Worm (Caenorhabditis elegans) whole organism, young adult: ENCODE results near the gene spat-3.

Source experiments
- B0019.2 ChIP-seq: fragments of 200-800 bp; sonication (Bioruptor generic); conservative IDR thresholded peaks from 2 replicates; pipeline ENCODE4 v1.3.6; 2022; ENCODE audit warnings: missing genetic modification reagents, missing genetic modification characterization, missing compliant biosample characterization
- B0035.1 ChIP-seq: sonication (generic microtip); optimal IDR thresholded peaks from 2 replicates; lab custom pipeline; 2016; ENCODE audit warnings: missing genetic modification characterization, mild to moderate bottlenecking, missing compliant biosample characterization, missing genotype, missing genetic modification reagents
- B0261.1 ChIP-seq: sonication (generic microtip); optimal IDR thresholded peaks from 2 replicates; lab custom pipeline; 2016; ENCODE audit warnings: mild to moderate bottlenecking, missing genetic modification characterization, moderate library complexity, missing compliant biosample characterization
- B0336.3 ChIP-seq: fragments of 200-800 bp; sonication (Bioruptor generic); IDR thresholded peaks from 2 replicates; pipeline ENCODE4 v1.3.6; 2022; ENCODE audit warnings: missing genetic modification characterization, missing compliant biosample characterization
- C06A6.2 ChIP-seq: fragments of 200-800 bp; sonication (Bioruptor generic); conservative IDR thresholded peaks from 2 replicates; pipeline ENCODE4 v1.3.6; 2022; ENCODE audit warnings: missing genetic modification characterization, missing compliant biosample characterization
- C17E4.6 ChIP-seq: fragments of 200-800 bp; sonication (Bioruptor generic); IDR thresholded peaks from 2 replicates; pipeline ENCODE4 v1.3.6; 2022; ENCODE audit warnings: missing genetic modification reagents, missing genetic modification characterization, missing compliant biosample characterization
- F22D6.2 ChIP-seq: sonication (generic microtip); optimal IDR thresholded peaks from 2 replicates; lab custom pipeline; 2016; ENCODE audit warnings: mild to moderate bottlenecking, missing genetic modification characterization, missing compliant biosample characterization
- F33H1.4 ChIP-seq: fragments of 200-800 bp; sonication (Bioruptor generic); IDR thresholded peaks from 2 replicates; pipeline ENCODE4 v1.3.6; 2022; ENCODE audit warnings: missing genetic modification reagents, missing genetic modification characterization, missing compliant biosample characterization
- F55B11.4 ChIP-seq: sonication (generic microtip); optimal IDR thresholded peaks from 2 replicates; lab custom pipeline; 2016; ENCODE audit warnings: missing compliant biosample characterization, missing genetic modification characterization, borderline replicate concordance; ENCODE audit not compliant: insufficient read depth
- F57C9.4 ChIP-seq: sonication (generic microtip); optimal IDR thresholded peaks from 2 replicates; lab custom pipeline; 2017; ENCODE audit warnings: mild to moderate bottlenecking, missing genetic modification characterization, missing compliant biosample characterization
- K11D2.4 ChIP-seq: fragments of 200-800 bp; sonication (Bioruptor generic); IDR thresholded peaks from 2 replicates; pipeline ENCODE4 v1.3.6; 2022; ENCODE audit warnings: missing genetic modification reagents, missing genetic modification characterization, missing compliant biosample characterization
- K12H6.12 ChIP-seq: fragments of 200-800 bp; sonication (Bioruptor generic); optimal IDR thresholded peaks from 2 replicates; lab custom pipeline; 2018; ENCODE audit warnings: mild to moderate bottlenecking, missing genetic modification characterization, missing compliant biosample characterization
- T26A5.8 ChIP-seq: sonication (generic microtip); optimal IDR thresholded peaks from 2 replicates; lab custom pipeline; 2016; ENCODE audit warnings: missing genetic modification characterization, missing compliant biosample characterization
- Y56A3A.18 ChIP-seq: fragments of 200-800 bp; sonication (Bioruptor generic); IDR thresholded peaks from 2 replicates; pipeline ENCODE4 v1.3.6; 2022; ENCODE audit warnings: missing genetic modification reagents, missing genetic modification characterization, missing compliant biosample characterization
- akir-1 ChIP-seq: fragments of 200-800 bp; sonication (Bioruptor generic); optimal IDR thresholded peaks from 2 replicates; lab custom pipeline; 2018; ENCODE audit warnings: mild to moderate bottlenecking, missing genetic modification characterization, moderate library complexity, missing compliant biosample characterization
- ama-1 ChIP-seq, 3 experiments: fragments of 150-350 bp in 1 of 3; sonication (generic microtip) in 2 of 3; optimal IDR thresholded peaks; 2 replicates each; lab custom pipeline; 2014 to 2018; ENCODE audit warnings: missing biosample characterization in 2 of 3, missing genetic modification characterization in 2 of 3, missing genetic modification reagents in 2 of 3
- athp-1 ChIP-seq: sonication (generic microtip); optimal IDR thresholded peaks from 2 replicates; lab custom pipeline; 2017; ENCODE audit warnings: mild to moderate bottlenecking, missing genetic modification characterization, missing compliant biosample characterization
- attf-5 ChIP-seq: fragments of 200-800 bp; sonication (Bioruptor generic); optimal IDR thresholded peaks from 2 replicates; lab custom pipeline; 2018; ENCODE audit warnings: mild to moderate bottlenecking, missing genetic modification characterization, missing compliant biosample characterization
- bed-2 ChIP-seq: fragments of 200-800 bp; sonication (Bioruptor generic); IDR thresholded peaks from 2 replicates; pipeline ENCODE4 v1.3.6; 2022; ENCODE audit warnings: missing genetic modification reagents, missing genetic modification characterization, missing compliant biosample characterization
- cebp-1 ChIP-seq, 2 experiments: fragments of 200-800 bp in 1 of 2; sonication (Bioruptor generic) in 1 of 2; sonication (generic microtip) in 1 of 2; IDR thresholded peaks in 1 of 2; optimal IDR thresholded peaks in 1 of 2; 2 replicates each; pipeline versions ENCODE4 v1.3.6 to Lab custom; 2017 to 2022; ENCODE audit warnings: missing compliant biosample characterization in 2 of 2, missing genetic modification characterization in 2 of 2, mild to moderate bottlenecking in 1 of 2, missing genetic modification reagents in 1 of 2, moderate library complexity in 1 of 2
- ceh-27 ChIP-seq: fragments of 200-800 bp; sonication (Bioruptor generic); optimal IDR thresholded peaks from 2 replicates; lab custom pipeline; 2018; ENCODE audit warnings: mild to moderate bottlenecking, missing genetic modification characterization, moderate library complexity, missing compliant biosample characterization
- ceh-79 ChIP-seq: sonication (generic microtip); optimal IDR thresholded peaks from 2 replicates; lab custom pipeline; 2017; ENCODE audit warnings: mild to moderate bottlenecking, missing genetic modification characterization, missing compliant biosample characterization
- chd-7 ChIP-seq: sonication (generic microtip); optimal IDR thresholded peaks from 2 replicates; lab custom pipeline; 2016; ENCODE audit warnings: mild to moderate bottlenecking, missing genetic modification characterization, moderate library complexity, missing compliant biosample characterization
- dox-1 ChIP-seq: fragments of 200-800 bp; sonication (Bioruptor generic); IDR thresholded peaks from 2 replicates; pipeline ENCODE4 v1.3.6; 2022; ENCODE audit warnings: missing genetic modification reagents, missing genetic modification characterization, missing compliant biosample characterization
- efl-1 ChIP-seq: fragments of 150-350 bp; optimal IDR thresholded peaks from 2 replicates; lab custom pipeline; 2014; ENCODE audit warnings: missing biosample characterization, missing genetic modification reagents, missing genetic modification characterization
- egl-18 ChIP-seq: fragments of 200-800 bp; sonication (Bioruptor generic); IDR thresholded peaks from 2 replicates; pipeline ENCODE4 v1.3.6; 2022; ENCODE audit warnings: missing genetic modification reagents, missing genetic modification characterization, missing compliant biosample characterization
- ets-4 ChIP-seq: fragments of 200-800 bp; sonication (Bioruptor generic); optimal IDR thresholded peaks from 2 replicates; lab custom pipeline; 2018; ENCODE audit warnings: mild to moderate bottlenecking, missing genetic modification characterization, missing compliant biosample characterization
- hlh-26 ChIP-seq: fragments of 200-800 bp; sonication (Bioruptor generic); conservative IDR thresholded peaks from 2 replicates; pipeline ENCODE4 v1.3.6; 2022; ENCODE audit warnings: missing genetic modification reagents, missing genetic modification characterization, missing compliant biosample characterization
- hsf-1 ChIP-seq: fragments of 200-800 bp; sonication (Bioruptor generic); IDR thresholded peaks from 2 replicates; pipeline ENCODE4 v1.3.6; 2022; ENCODE audit warnings: missing genetic modification reagents, missing genetic modification characterization, missing compliant biosample characterization
- let-526 ChIP-seq: fragments of 200-800 bp; sonication (Bioruptor generic); IDR thresholded peaks from 2 replicates; pipeline ENCODE4 v1.3.6; 2022; ENCODE audit warnings: missing genetic modification reagents, missing genetic modification characterization, missing compliant biosample characterization
- let-607 ChIP-seq, 2 experiments: fragments of 200-800 bp in 1 of 2; sonication (Bioruptor generic) in 1 of 2; sonication (generic microtip) in 1 of 2; optimal IDR thresholded peaks; 2 replicates each; lab custom pipeline; 2016 to 2018; ENCODE audit warnings: mild to moderate bottlenecking in 2 of 2, missing compliant biosample characterization in 2 of 2, missing genetic modification characterization in 2 of 2, moderate library complexity in 2 of 2, missing genotype in 1 of 2
- lin-40 ChIP-seq: sonication (generic microtip); optimal IDR thresholded peaks from 2 replicates; lab custom pipeline; 2016; ENCODE audit warnings: missing genetic modification characterization, mild to moderate bottlenecking, missing compliant biosample characterization, missing genotype, missing genetic modification reagents
- lin-54 ChIP-seq: fragments of 200-800 bp; sonication (Bioruptor generic); optimal IDR thresholded peaks from 2 replicates; lab custom pipeline; 2018; ENCODE audit warnings: mild to moderate bottlenecking, missing genetic modification characterization, missing compliant biosample characterization
- lsl-1 ChIP-seq: fragments of 200-800 bp; sonication (Bioruptor generic); optimal IDR thresholded peaks from 2 replicates; lab custom pipeline; 2018; ENCODE audit warnings: mild to moderate bottlenecking, missing genetic modification characterization, moderate library complexity, missing compliant biosample characterization
- madf-10 ChIP-seq: sonication (generic microtip); optimal IDR thresholded peaks from 2 replicates; lab custom pipeline; 2016; ENCODE audit warnings: mild to moderate bottlenecking, missing genetic modification characterization, missing compliant biosample characterization
- mcd-1 ChIP-seq: fragments of 200-800 bp; sonication (Bioruptor generic); IDR thresholded peaks from 2 replicates; pipeline ENCODE4 v1.3.6; 2022; ENCODE audit warnings: missing genetic modification reagents, missing genetic modification characterization, missing compliant biosample characterization
- nfyb-1 ChIP-seq: fragments of 200-800 bp; sonication (Bioruptor generic); IDR thresholded peaks from 2 replicates; pipeline ENCODE4 v1.3.6; 2022; ENCODE audit warnings: missing genetic modification reagents, missing genetic modification characterization, missing compliant biosample characterization
- nhr-80 ChIP-seq: sonication (generic microtip); optimal IDR thresholded peaks from 2 replicates; lab custom pipeline; 2016; ENCODE audit warnings: missing genetic modification characterization, missing compliant biosample characterization
- nhr-90 ChIP-seq: sonication (generic microtip); optimal IDR thresholded peaks from 2 replicates; lab custom pipeline; 2016; ENCODE audit warnings: missing genotype, mild to moderate bottlenecking, missing genetic modification characterization, missing compliant biosample characterization
- rcor-1 ChIP-seq: fragments of 200-800 bp; sonication (Bioruptor generic); IDR thresholded peaks from 2 replicates; pipeline ENCODE4 v1.3.6; 2022; ENCODE audit warnings: missing genetic modification reagents, missing genetic modification characterization, missing compliant biosample characterization
- sea-2 ChIP-seq: fragments of 200-800 bp; sonication (Bioruptor generic); IDR thresholded peaks from 2 replicates; pipeline ENCODE4 v1.3.6; 2022; ENCODE audit warnings: missing genetic modification characterization, missing compliant biosample characterization
- somi-1 ChIP-seq: fragments of 200-800 bp; sonication (Bioruptor generic); optimal IDR thresholded peaks from 2 replicates; lab custom pipeline; 2018; ENCODE audit warnings: mild to moderate bottlenecking, missing genetic modification characterization, missing compliant biosample characterization
- sptf-2 ChIP-seq: fragments of 200-800 bp; sonication (Bioruptor generic); optimal IDR thresholded peaks from 2 replicates; lab custom pipeline; 2018; ENCODE audit warnings: mild to moderate bottlenecking, missing genetic modification characterization, missing compliant biosample characterization
- tlf-1 ChIP-seq: fragments of 200-800 bp; sonication (Bioruptor generic); optimal IDR thresholded peaks from 2 replicates; lab custom pipeline; 2018; ENCODE audit warnings: mild to moderate bottlenecking, missing genetic modification characterization, missing compliant biosample characterization
- zim-3 ChIP-seq: sonication (generic microtip); optimal IDR thresholded peaks from 2 replicates; lab custom pipeline; 2017; ENCODE audit warnings: mild to moderate bottlenecking, missing genetic modification characterization, moderate library complexity, missing compliant biosample characterization
- ztf-18 ChIP-seq: sonication (generic microtip); optimal IDR thresholded peaks from 2 replicates; lab custom pipeline; 2016; ENCODE audit warnings: missing genotype, mild to moderate bottlenecking, missing genetic modification characterization, missing compliant biosample characterization
- ztf-26 ChIP-seq: sonication (generic microtip); optimal IDR thresholded peaks from 2 replicates; lab custom pipeline; 2017; ENCODE audit warnings: missing genetic modification characterization, missing compliant biosample characterization

Gene spat-3

DNA sequence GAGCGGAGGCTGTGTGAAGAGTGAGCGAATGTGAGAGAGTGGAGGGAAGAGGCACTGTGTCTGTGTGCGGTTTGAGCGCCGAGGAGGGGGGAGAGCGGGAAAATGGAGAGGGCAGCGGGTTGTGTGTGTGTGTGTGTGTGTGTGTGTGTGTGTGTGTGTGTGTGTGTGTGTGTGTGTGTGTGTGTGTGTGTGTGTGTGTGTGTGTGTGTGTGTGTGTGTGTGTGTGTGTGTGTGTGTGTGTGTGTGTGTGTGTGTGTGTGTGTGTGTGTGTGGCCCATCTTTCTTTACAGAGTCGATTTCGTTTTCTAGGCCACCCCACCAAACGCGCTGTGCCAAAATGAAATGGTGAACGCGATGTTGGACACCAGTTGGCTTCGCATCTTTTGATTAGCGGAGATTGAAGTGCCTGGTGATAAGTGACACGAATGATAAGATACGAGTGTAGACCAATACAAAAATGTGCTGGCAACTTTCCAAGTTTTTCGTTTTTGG, 707 bp upstream of the spat-3 start (continued):
- TF ChIP-seq tlf-1 (GFP tag; lab: Kevin White, UChicago) = peak; percentile 84
- peak; percentile 31 for TF ChIP-seq nhr-90
- TF ChIP-seq athp-1 (tag; lab: Kevin White, UChicago) = peak; percentile 82
- TF ChIP-seq let-526 = 0 out of 2 replicates have a peak, but pooled peaks have one; percentile 30
- TF ChIP-seq nhr-80 (tag; lab: Kevin White, UChicago) = peak; percentile 85
- TF ChIP-seq sptf-2 (GFP tag; lab: Kevin White, UChicago) = peak; percentile 67
- peak; percentile 31 for TF ChIP-seq F33H1.4
- TF ChIP-seq C17E4.6 (GFP tag; lab: Robert Waterston, UW) = peak; percentile 49
- TF ChIP-seq mcd-1 (GFP tag; lab: Robert Waterston, UW) = peak; percentile 85
- TF ChIP-seq sea-2 = 0 out of 2 replicates have a peak, but pooled peaks have one; percentile 30
- TF ChIP-seq K12H6.12 = peak; percentile 78
- TF ChIP-seq lin-54 = peak; percentile 79
- peak; percentile 75; the same call in 1 of the 2 replicates for TF ChIP-seq egl-18 (GFP tag; lab: Robert Waterston, UW)
- peak; percentile 98 for TF ChIP-seq chd-7
- peak; percentile 75 for TF ChIP-seq cebp-1 (GFP tag; IDR thresholded peaks at IDR 0.05; lab: Robert Waterston, UW)
- peak; percentile 95 for TF ChIP-seq cebp-1 (tag; optimal IDR thresholded peaks at IDR 0.05; lab: Kevin White, UChicago)
- 0 out of 2 replicates have a peak, but pooled peaks have one; percentile 31 for TF ChIP-seq hsf-1 (GFP tag; lab: Robert Waterston, UW)
- peak; percentile 92 for TF ChIP-seq akir-1
- TF ChIP-seq rcor-1 (GFP tag; lab: Robert Waterston, UW) = peak; percentile 85
- peak; percentile 97 for TF ChIP-seq dox-1
- TF ChIP-seq nfyb-1 = peak; percentile 95
- TF ChIP-seq B0035.1 (tag; lab: Kevin White, UChicago) = peak; percentile 22
- peak; percentile 69 for TF ChIP-seq lin-40 (tag; lab: Kevin White, UChicago)
- TF ChIP-seq F22D6.2 (tag; lab: Kevin White, UChicago) = peak; percentile 64
- peak in 1 of 2 experiments; percentile 92 for TF ChIP-seq let-607 (tag; optimal IDR thresholded peaks at IDR 0.05; lab: Kevin White, UChicago)
- peak; percentile 70 for TF ChIP-seq ztf-18 (tag; lab: Kevin White, UChicago)
- TF ChIP-seq somi-1 (GFP tag; lab: Kevin White, UChicago) = peak; percentile 93
- TF ChIP-seq B0261.1 (tag; lab: Kevin White, UChicago) = peak; percentile 38
- peak; percentile 90 for TF ChIP-seq C06A6.2 (GFP tag; lab: Robert Waterston, UW)
- TF ChIP-seq ztf-26 (tag; lab: Kevin White, UChicago) = peak; percentile 95
- peak; percentile 96 for TF ChIP-seq ets-4
- TF ChIP-seq B0336.3 (GFP tag; lab: Robert Waterston, UW) = peak; percentile 98
- TF ChIP-seq madf-10 (tag; lab: Kevin White, UChicago) = peak; percentile 34
- peak; percentile 92 for TF ChIP-seq K11D2.4 (GFP tag; lab: Robert Waterston, UW)
- peak; percentile 93 for TF ChIP-seq attf-5 (GFP tag; lab: Kevin White, UChicago)
- peak; percentile 64 for TF ChIP-seq zim-3 (tag; lab: Kevin White, UChicago)
- TF ChIP-seq, all 124 proteins: peak for 67; not testable (repeated sequence) for 57

DNA sequence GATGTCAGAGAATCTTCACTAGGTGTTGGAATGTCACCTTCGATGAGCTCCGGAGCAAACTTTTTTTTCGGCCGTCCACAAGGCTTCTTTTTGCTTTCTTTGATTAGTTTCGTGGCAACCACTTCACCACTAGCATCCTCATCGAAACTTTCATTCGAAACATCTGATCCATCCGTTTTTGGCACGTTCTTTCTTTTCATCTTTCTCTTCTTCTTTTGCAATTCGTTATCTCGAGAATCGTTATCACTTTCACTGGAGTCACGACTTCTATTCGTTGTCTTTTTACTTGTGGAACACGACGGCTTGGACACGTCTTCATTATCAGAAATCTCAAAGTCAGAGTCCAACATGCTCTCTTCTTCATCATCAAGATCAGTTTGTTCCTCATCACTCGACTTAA, 1.5 kb downstream of the spat-3 start:
- TF ChIP-seq T26A5.8 (tag; lab: Kevin White, UChicago) = no peak
- TF ChIP-seq ceh-79 = no peak
- no peak for TF ChIP-seq B0336.3 (GFP tag; lab: Robert Waterston, UW)
- no peak for TF ChIP-seq nfyb-1
- no peak for TF ChIP-seq F55B11.4 (tag; lab: Kevin White, UChicago)
- TF ChIP-seq athp-1 (tag; lab: Kevin White, UChicago) = no peak
- no peak for TF ChIP-seq ama-1 (optimal IDR thresholded peaks at IDR 0.05; lab: Kevin White, UChicago)
- TF ChIP-seq ama-1 (GFP tag; optimal IDR thresholded peaks at IDR 0.05; lab: Kevin White, UChicago) = no peak
- TF ChIP-seq Y56A3A.18 (GFP tag; lab: Robert Waterston, UW) = no peak
- TF ChIP-seq ceh-27 = no peak
- TF ChIP-seq F57C9.4 (tag; lab: Kevin White, UChicago) = no peak
- no peak for TF ChIP-seq lsl-1
- no peak for TF ChIP-seq B0019.2 (GFP tag; lab: Robert Waterston, UW)
- TF ChIP-seq mcd-1 (GFP tag; lab: Robert Waterston, UW) = no peak
- no peak for TF ChIP-seq hlh-26
- no peak for TF ChIP-seq efl-1 (GFP tag; lab: Kevin White, UChicago)
- no peak for TF ChIP-seq zim-3 (tag; lab: Kevin White, UChicago)
- TF ChIP-seq bed-2 (GFP tag; lab: Robert Waterston, UW) = no peak
